Fruit fly (Drosophila melanogaster): ENCODE measurements around the gene CG4537.
A peak's percentile ranks its signal among the peaks of the same experiment; 100 is the strongest.

Gene CG4537

dm6 chr2L:9911783-9912182, 21.1 kb downstream of the CG4537 start:
- TF ChIP-seq Sp1 (GFP tag; optimal IDR thresholded peaks at IDR 0.05) (peak; percentile 9), Jra (GFP tag; optimal IDR thresholded peaks at IDR 0.05) (no peak), Rel (GFP tag; optimal IDR thresholded peaks at IDR 0.05) (no peak), Rel (tag; optimal IDR thresholded peaks at IDR 0.05) (peak; percentile 87), Hnf4 (GFP tag; optimal IDR thresholded peaks at IDR 0.05) (peak; percentile 2), CG9705 (GFP tag; optimal IDR thresholded peaks at IDR 0.05) (no peak), foxo (GFP tag; optimal IDR thresholded peaks at IDR 0.05) (peak in 1 of 2 experiments; percentile 28), h (GFP tag; optimal IDR thresholded peaks at IDR 0.05) (peak; percentile 31), ey (GFP tag; optimal IDR thresholded peaks at IDR 0.05) (peak; percentile 7), CG32264 (GFP tag; optimal IDR thresholded peaks at IDR 0.05) (no peak), HLH106 (tag; optimal IDR thresholded peaks at IDR 0.05) (peak; percentile 26), N (GFP tag; optimal IDR thresholded peaks at IDR 0.05) (no peak), fru (GFP tag; optimal IDR thresholded peaks at IDR 0.05) (peak; percentile 20)

- TF ChIP-seq jim (GFP tag; optimal IDR thresholded peaks at IDR 0.05) = no peak
- TF ChIP-seq Myc (optimal IDR thresholded peaks at IDR 0.05) = peak; percentile 2
- TF ChIP-seq sage (GFP tag; optimal IDR thresholded peaks at IDR 0.05) = no peak
- TF ChIP-seq N (GFP tag; optimal IDR thresholded peaks at IDR 0.05) = no peak
- TF ChIP-seq ey (GFP tag; optimal IDR thresholded peaks at IDR 0.05) = no peak
- no peak for TF ChIP-seq fru (GFP tag; optimal IDR thresholded peaks at IDR 0.05)
- peak; percentile 30 for TF ChIP-seq Jra (GFP tag; optimal IDR thresholded peaks at IDR 0.05)
- peak; percentile 31 for TF ChIP-seq Hnf4 (GFP tag; optimal IDR thresholded peaks at IDR 0.05)
- TF ChIP-seq brk (GFP tag; optimal IDR thresholded peaks at IDR 0.05) = no peak
- TF ChIP-seq Hr78 (GFP tag; optimal IDR thresholded peaks at IDR 0.05) = no peak
- no peak for TF ChIP-seq Rel (GFP tag; optimal IDR thresholded peaks at IDR 0.05)
- peak; percentile 1 for TF ChIP-seq Rel (tag; optimal IDR thresholded peaks at IDR 0.05)
- peak; percentile 13 for TF ChIP-seq h (GFP tag; optimal IDR thresholded peaks at IDR 0.05)
- no peak for TF ChIP-seq pan (optimal IDR thresholded peaks at IDR 0.05)
- no peak for TF ChIP-seq br (GFP tag; optimal IDR thresholded peaks at IDR 0.05)
- TF ChIP-seq dmrt93B (GFP tag; optimal IDR thresholded peaks at IDR 0.05) = no peak
- TF ChIP-seq Hr83 (GFP tag; optimal IDR thresholded peaks at IDR 0.05; ENCODE audit: poor library complexity, severe bottlenecking) = peak; percentile 2
- TF ChIP-seq Dfd (GFP tag; optimal IDR thresholded peaks at IDR 0.05) = no peak
- TF ChIP-seq usp (GFP tag; optimal IDR thresholded peaks at IDR 0.05) = no peak
- peak in 1 of 2 experiments; percentile 25 for TF ChIP-seq foxo (GFP tag; optimal IDR thresholded peaks at IDR 0.05)
- TF ChIP-seq woc (GFP tag; optimal IDR thresholded peaks at IDR 0.05) = no peak
- no peak for TF ChIP-seq CrebA (GFP tag; optimal IDR thresholded peaks at IDR 0.05; ENCODE audit: borderline replicate concordance)
- TF ChIP-seq Vsx2 (GFP tag; optimal IDR thresholded peaks at IDR 0.05; ENCODE audit: partially characterized antibody) = no peak
- TF ChIP-seq HLH106 (tag; optimal IDR thresholded peaks at IDR 0.05) = no peak
- TF ChIP-seq sv (GFP tag; optimal IDR thresholded peaks at IDR 0.05) = no peak
- no peak for TF ChIP-seq psq (GFP tag; optimal IDR thresholded peaks at IDR 0.05)
- TF ChIP-seq OdsH (GFP tag; optimal IDR thresholded peaks at IDR 0.05) = no peak
These were observed 22.0 kb downstream of the CG4537 start, which contains the start of the genes Etl1 and Srp54 for dm6 chr2L:9912570-9913260. Gene Etl1 (minus strand): TSS chr2L:9912608. Gene Srp54 (plus strand): TSS chr2L:9912911.

dm6 chr2L:9915011-9915850, 24.5 kb downstream of the CG4537 start, which contains the start of gene yip2:
Gene yip2 (plus strand): TSS chr2L:9915253.
- TF ChIP-seq Rel (GFP tag; optimal IDR thresholded peaks at IDR 0.05) (peak; percentile 86), Rel (tag; optimal IDR thresholded peaks at IDR 0.05) (peak; percentile 71), Sp1 (GFP tag; optimal IDR thresholded peaks at IDR 0.05) (peak; percentile 82), foxo (GFP tag; optimal IDR thresholded peaks at IDR 0.05) (peak; percentile 17 to 59), usp (GFP tag; optimal IDR thresholded peaks at IDR 0.05) (no peak), HLH106 (tag; optimal IDR thresholded peaks at IDR 0.05) (peak; percentile 35), CG9705 (GFP tag; optimal IDR thresholded peaks at IDR 0.05) (peak; percentile 48), woc (GFP tag; optimal IDR thresholded peaks at IDR 0.05) (peak; percentile 61), dmrt93B (GFP tag; optimal IDR thresholded peaks at IDR 0.05) (no peak), GATAd (GFP tag; optimal IDR thresholded peaks at IDR 0.05) (no peak), tai (GFP tag; optimal IDR thresholded peaks at IDR 0.05) (no peak), pan (optimal IDR thresholded peaks at IDR 0.05) (no peak), dl (GFP tag; optimal IDR thresholded peaks at IDR 0.05; ENCODE audit: insufficient read depth in 1 of 2, partially characterized antibody in 2 of 2) (no peak), rgr (GFP tag; optimal IDR thresholded peaks at IDR 0.05) (peak; percentile 61), Dfd (GFP tag; optimal IDR thresholded peaks at IDR 0.05) (no peak), Jra (GFP tag; optimal IDR thresholded peaks at IDR 0.05) (peak; percentile 85), Mio (GFP tag; optimal IDR thresholded peaks at IDR 0.05) (no peak), jim (GFP tag; optimal IDR thresholded peaks at IDR 0.05) (no peak), CrebA (GFP tag; optimal IDR thresholded peaks at IDR 0.05; ENCODE audit: borderline replicate concordance) (no peak), dsf (GFP tag; optimal IDR thresholded peaks at IDR 0.05; ENCODE audit: borderline replicate concordance) (peak; percentile 19), h (GFP tag; optimal IDR thresholded peaks at IDR 0.05) (peak; percentile 61), OdsH (GFP tag; optimal IDR thresholded peaks at IDR 0.05) (peak; percentile 35), Hr78 (GFP tag; optimal IDR thresholded peaks at IDR 0.05) (no peak), fru (GFP tag; optimal IDR thresholded peaks at IDR 0.05) (peak; percentile 64), Dif (GFP tag; optimal IDR thresholded peaks at IDR 0.05; ENCODE audit: partially characterized antibody) (no peak), br (GFP tag; optimal IDR thresholded peaks at IDR 0.05) (peak; percentile 65), N (GFP tag; optimal IDR thresholded peaks at IDR 0.05) (no peak), Vsx2 (GFP tag; optimal IDR thresholded peaks at IDR 0.05; ENCODE audit: partially characterized antibody) (no peak), sv (GFP tag; optimal IDR thresholded peaks at IDR 0.05) (peak; percentile 26), Hnf4 (GFP tag; optimal IDR thresholded peaks at IDR 0.05) (peak; percentile 100), lola (GFP tag; optimal IDR thresholded peaks at IDR 0.05) (no peak), Hr83 (GFP tag; optimal IDR thresholded peaks at IDR 0.05; ENCODE audit: poor library complexity, severe bottlenecking) (peak; percentile 22), CG32264 (GFP tag; optimal IDR thresholded peaks at IDR 0.05) (no peak), Myc (optimal IDR thresholded peaks at IDR 0.05) (no peak)
